Worm (Caenorhabditis elegans): Measurements from ENCODE around the gene asp-4.

- TF ChIP-seq unc-62 (GFP tag; optimal IDR thresholded peaks at IDR 0.05) (no peak), elt-3 (tag; optimal IDR thresholded peaks at IDR 0.05) (no peak), unc-55 (GFP tag; optimal IDR thresholded peaks at IDR 0.05) (peak; percentile 58), nhr-77 (tag; optimal IDR thresholded peaks at IDR 0.05) (no peak), lsy-2 (tag; optimal IDR thresholded peaks at IDR 0.05) (peak in 1 of 2 experiments; percentile 33), ama-1 (optimal IDR thresholded peaks at IDR 0.05) (no peak), ceh-82 (tag; optimal IDR thresholded peaks at IDR 0.05) (no peak)
Measured at ce11 chrX:13171206-13171605, 50.1 kb downstream of the asp-4 start.
